Worm (Caenorhabditis elegans): ENCODE measurements around the gene srh-131.

Gene srh-131

DNA sequence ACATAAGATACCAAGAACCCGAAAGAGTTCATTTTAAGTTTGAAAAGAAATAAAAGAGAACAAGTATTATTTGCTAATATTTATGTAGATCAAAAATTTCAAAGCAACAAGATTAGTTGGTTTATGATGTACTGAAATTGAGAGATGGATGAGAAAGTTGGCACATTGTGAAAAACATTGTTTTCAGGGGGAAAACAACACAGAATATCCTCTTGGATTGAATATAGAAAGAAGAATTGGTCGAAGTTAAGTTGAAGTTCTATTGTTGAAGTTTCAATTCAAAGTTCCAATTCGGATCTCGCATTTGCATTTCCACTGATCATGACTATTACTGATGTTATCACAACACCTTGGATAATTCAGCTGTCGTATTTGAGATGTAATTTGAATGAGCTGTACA lies 4.7 kb upstream of the srh-131 start:
- no peak for TF ChIP-seq him-1 (tag; optimal IDR thresholded peaks at IDR 0.05)
- TF ChIP-seq W03F9.2 (tag; optimal IDR thresholded peaks at IDR 0.05): no peak
- TF ChIP-seq dao-5 (tag; optimal IDR thresholded peaks at IDR 0.05): no peak

DNA sequence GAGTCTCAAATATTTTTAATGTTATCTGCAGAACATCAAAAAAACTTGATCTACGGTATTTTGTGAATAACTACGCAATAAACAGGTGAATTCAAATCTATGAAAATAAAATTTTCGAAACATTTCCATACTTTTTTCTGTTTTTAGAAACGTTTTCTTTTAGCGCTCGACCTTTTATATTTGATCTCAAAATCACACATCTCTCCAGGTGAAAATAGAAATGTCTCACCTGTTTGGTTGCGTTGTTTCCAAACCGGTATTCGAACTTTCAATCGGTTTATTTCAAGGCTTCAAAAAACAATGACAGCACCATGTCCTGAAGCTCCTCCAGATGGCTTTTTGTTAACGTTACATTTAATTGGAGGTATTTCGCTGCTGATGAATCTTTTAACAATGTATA lies 4.1 kb upstream of the srh-131 start, which contains the start of gene sri-9:
sri-9 (plus strand) TSS at position 301 of the 400 bp plus-strand sequence.
- no peak for TF ChIP-seq W03F9.2 (tag; optimal IDR thresholded peaks at IDR 0.05)
- no peak for TF ChIP-seq him-1 (tag; optimal IDR thresholded peaks at IDR 0.05)
- TF ChIP-seq dao-5 (tag; optimal IDR thresholded peaks at IDR 0.05): no peak

DNA sequence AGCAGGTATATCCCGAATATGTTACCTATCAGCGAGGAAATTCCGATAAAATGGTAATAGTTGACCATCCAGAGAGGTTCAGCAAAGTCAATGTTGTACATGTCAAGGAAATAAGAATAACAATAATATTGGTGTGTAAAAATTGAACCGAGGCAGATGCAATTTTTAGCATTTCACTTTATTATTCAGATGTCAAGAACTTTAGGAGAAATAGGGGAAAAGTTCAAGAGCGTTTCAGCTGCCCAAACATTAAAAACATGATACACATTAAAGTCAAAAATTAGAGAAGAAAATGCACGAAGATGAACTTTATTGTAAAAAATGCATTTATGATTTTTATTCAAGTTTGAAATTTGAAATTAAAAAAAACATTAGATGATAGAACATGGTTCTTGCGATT lies 3.0 kb downstream of the srh-131 start, which contains the start of gene sri-69:
sri-69 (minus strand) TSS at position 101 of the 400 bp plus-strand sequence.
- TF ChIP-seq W03F9.2 (tag; optimal IDR thresholded peaks at IDR 0.05) (no peak), dao-5 (tag; optimal IDR thresholded peaks at IDR 0.05) (no peak), him-1 (tag; optimal IDR thresholded peaks at IDR 0.05) (no peak)

DNA sequence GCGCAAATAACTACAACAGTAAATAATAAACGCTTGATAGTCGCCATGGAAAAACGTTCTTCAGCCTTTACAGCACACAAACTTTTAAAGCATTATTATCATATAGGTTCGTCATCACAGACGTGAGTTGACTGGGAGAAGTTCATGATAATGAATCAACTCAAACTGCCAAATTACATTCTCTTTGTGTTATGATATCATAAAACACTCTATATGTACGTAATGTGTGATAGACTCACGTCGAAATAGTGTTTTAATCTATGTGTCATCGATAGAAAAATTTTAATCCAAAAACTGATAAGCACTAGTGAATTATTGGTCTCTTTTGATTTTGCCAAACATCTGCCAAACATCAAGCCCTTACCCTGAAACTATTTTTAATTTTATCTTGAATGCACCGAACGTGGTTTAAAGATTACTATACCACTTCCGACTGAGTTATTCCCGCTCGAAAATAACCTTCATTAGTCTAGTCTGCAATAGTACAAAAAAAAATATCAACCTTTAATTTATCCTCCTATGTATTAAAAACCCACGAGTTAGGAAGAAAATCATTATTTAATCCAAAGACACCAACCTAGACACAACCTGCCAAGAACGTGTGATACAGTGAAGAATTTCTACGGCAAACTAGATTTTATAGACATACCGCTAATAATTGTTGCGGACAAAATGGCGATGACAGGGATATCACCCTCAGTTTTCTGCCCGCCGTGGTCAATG lies 4.2 kb downstream of the srh-131 start, which contains the start of the genes clc-12 and clec-240:
clc-12 (minus strand) TSS at position 47 of the 723 bp plus-strand sequence.
clec-240 (plus strand) TSS at position 673 of the 723 bp plus-strand sequence.
- TF ChIP-seq W03F9.2 (tag; optimal IDR thresholded peaks at IDR 0.05) (no peak), him-1 (tag; optimal IDR thresholded peaks at IDR 0.05) (no peak), dao-5 (tag; optimal IDR thresholded peaks at IDR 0.05) (no peak)

DNA sequence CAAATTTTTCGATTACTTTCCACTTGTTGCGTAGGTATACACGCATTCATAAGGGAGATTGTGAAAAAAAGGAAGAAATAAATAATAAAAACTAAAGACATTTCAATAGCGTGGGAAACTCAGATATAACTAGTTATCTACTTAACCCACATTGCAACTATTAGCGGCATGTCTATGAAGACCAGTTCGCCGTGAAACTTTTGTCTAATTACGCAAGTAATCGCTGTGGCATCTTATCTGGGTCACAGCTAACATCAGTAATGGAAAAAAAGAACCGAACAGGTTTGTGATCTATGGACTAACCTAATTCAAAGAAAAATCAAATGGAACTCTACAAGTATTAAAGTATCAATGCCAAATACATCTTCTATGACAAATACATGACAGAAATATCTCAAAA lies 7.9 kb downstream of the srh-131 start, which contains the start of gene clec-241:
clec-241 (minus strand) TSS at position 101 of the 400 bp plus-strand sequence.
- TF ChIP-seq him-1 (tag; optimal IDR thresholded peaks at IDR 0.05): no peak
- no peak for TF ChIP-seq W03F9.2 (tag; optimal IDR thresholded peaks at IDR 0.05)
- no peak for TF ChIP-seq dao-5 (tag; optimal IDR thresholded peaks at IDR 0.05)

DNA sequence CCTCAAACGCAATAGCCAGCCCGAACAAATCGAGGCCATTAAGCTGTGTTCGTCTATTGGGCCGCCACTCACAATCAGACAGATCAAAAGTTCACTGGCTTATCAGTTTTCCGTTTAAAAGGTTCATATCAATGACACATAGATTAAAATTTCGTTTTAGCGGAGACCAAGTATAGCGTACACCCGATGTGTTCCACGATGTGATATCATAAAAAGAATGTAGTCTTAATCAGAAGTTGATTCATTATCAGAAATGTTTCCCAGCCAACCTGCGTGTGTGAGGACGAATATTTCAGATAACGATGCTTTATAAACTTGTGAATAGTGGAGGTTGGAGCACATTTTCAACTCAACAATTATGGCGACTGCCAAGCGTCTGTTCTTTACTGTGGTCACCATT lies 8.8 kb downstream of the srh-131 start, which contains the start of gene clc-13:
clc-13 (plus strand) TSS at position 359 of the 400 bp plus-strand sequence.
- no peak for TF ChIP-seq W03F9.2 (tag; optimal IDR thresholded peaks at IDR 0.05)
- TF ChIP-seq him-1 (tag; optimal IDR thresholded peaks at IDR 0.05): no peak
- no peak for TF ChIP-seq dao-5 (tag; optimal IDR thresholded peaks at IDR 0.05)

DNA sequence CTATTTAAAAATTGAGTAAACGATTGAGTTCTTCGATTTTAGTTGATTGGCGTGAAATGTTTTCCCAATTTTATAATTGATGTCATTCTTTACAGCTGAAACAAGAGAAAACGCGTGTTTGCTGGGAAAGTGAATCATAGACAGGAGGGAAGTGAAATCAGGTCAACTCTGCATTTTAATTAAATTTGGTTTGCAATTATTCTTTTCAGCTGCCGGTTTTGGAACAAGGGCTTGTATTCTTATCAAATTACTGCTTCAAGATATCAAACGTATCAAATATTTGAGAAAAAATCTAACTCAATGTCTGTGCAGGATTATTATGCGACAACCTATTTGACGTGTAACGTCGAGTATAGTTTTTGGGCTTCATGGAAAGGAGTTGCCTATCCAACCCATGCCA lies 11.5 kb downstream of the srh-131 start, which contains the start of gene srh-97:
srh-97 (plus strand) TSS at position 301 of the 400 bp plus-strand sequence.
- TF ChIP-seq W03F9.2 (tag; optimal IDR thresholded peaks at IDR 0.05): no peak
- TF ChIP-seq him-1 (tag; optimal IDR thresholded peaks at IDR 0.05): no peak
- no peak for TF ChIP-seq dao-5 (tag; optimal IDR thresholded peaks at IDR 0.05)

DNA sequence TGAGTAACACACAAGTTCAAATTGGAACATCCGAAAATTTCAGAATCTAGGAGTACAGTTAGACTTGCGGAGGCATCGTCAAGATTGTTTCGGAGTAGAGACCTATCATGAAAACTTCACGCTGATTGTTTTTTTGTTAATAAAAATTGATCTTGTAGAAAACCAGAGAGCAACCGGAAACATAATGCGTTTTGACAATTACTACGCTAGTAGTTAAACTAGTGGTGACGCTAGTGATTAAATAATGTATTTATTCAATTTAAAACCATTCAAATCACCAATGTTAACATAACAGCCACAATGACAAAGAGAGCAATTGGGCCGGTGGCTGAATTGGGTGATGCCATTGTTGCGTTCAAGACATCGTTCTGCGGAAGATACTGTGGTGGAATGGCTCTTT lies 14.4 kb downstream of the srh-131 start, which contains the start of gene F49H6.17:
F49H6.17 (plus strand) TSS at position 301 of the 400 bp plus-strand sequence.
- TF ChIP-seq him-1 (tag; optimal IDR thresholded peaks at IDR 0.05) (no peak), W03F9.2 (tag; optimal IDR thresholded peaks at IDR 0.05) (no peak), dao-5 (tag; optimal IDR thresholded peaks at IDR 0.05) (no peak)

DNA sequence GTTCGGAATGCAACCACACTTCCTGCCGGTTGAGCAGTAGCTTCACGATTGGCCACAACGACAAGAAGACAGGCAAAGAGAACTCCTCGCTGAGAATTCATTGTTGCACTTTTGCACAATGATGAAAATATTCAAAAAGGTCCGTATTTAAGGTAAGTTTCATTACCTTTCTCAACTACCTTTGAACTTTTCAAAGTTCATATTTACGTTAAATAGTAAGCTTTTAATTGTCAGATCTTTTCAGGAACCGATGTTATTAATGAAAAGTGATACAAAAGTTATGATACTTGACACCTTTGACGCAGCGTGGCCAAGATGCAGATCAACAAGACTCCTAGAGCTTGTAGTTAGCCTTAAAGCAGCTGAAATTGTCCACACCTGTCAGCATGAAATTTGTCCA lies 16.1 kb downstream of the srh-131 start, which contains the start of gene F49H6.12:
F49H6.12 (minus strand) TSS at position 101 of the 400 bp plus-strand sequence.
- no peak for TF ChIP-seq W03F9.2 (tag; optimal IDR thresholded peaks at IDR 0.05)
- no peak for TF ChIP-seq him-1 (tag; optimal IDR thresholded peaks at IDR 0.05)
- no peak for TF ChIP-seq dao-5 (tag; optimal IDR thresholded peaks at IDR 0.05)

DNA sequence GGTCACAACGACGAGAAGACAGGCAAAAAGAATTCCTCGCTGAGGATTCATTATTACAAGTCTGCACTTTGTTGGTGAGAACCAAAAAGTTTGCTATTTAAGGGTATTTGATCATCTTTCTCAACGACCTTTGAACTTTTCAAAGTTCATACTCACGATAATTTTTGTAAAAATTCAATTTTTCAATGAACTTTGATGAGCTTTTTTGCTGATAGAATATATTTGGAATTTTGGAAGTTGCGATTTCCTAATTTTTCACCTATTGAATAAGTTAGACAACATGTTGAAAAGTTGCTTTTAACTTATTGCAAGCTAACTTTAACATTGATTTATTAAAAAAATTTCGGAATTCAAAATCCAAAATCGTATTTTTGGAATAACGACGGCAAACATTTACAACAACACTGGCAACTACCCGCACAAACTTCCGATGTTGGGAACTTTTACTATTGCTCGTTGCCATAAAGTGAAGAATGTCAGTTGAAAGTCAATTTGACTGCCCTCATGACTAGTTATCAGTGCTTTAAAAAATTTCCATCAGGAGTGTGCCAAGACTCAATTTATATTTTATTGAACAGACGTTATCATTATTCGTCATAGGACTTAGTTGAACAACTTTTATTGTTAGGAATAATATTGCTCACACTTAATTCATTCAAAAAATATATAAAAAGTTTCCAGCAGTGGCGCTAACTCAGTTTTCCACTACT lies 17.5 kb downstream of the srh-131 start, which contains the start of the genes F49H6.8 and F49H6.5:
F49H6.8 (minus strand) TSS at position 51 of the 710 bp plus-strand sequence.
F49H6.5 (plus strand) TSS at position 629 of the 710 bp plus-strand sequence.
- TF ChIP-seq W03F9.2 (tag; optimal IDR thresholded peaks at IDR 0.05): no peak
- TF ChIP-seq him-1 (tag; optimal IDR thresholded peaks at IDR 0.05): no peak
- no peak for TF ChIP-seq dao-5 (tag; optimal IDR thresholded peaks at IDR 0.05)

DNA sequence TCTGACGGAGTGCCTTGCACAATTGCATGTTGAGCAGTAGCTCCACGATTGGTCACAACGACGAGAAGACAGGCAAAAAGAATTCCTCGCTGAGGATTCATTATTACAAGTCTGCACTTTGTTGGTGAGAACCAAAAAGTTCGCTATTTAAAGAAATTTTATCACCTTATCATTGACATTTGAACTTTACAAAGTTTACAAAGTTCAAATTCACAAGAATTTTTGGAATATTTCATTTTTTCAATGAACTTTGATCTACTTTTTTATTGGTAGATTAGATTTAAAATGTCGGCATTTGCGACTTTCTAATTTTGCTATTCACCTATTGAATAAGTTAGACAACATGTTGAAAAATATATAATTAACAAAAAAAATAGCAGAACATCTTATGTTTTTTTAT lies 21.0 kb downstream of the srh-131 start, which contains the start of gene F49H6.15:
F49H6.15 (minus strand) TSS at position 101 of the 400 bp plus-strand sequence.
- TF ChIP-seq dao-5 (tag; optimal IDR thresholded peaks at IDR 0.05) (no peak), W03F9.2 (tag; optimal IDR thresholded peaks at IDR 0.05) (no peak), him-1 (tag; optimal IDR thresholded peaks at IDR 0.05) (no peak)

DNA sequence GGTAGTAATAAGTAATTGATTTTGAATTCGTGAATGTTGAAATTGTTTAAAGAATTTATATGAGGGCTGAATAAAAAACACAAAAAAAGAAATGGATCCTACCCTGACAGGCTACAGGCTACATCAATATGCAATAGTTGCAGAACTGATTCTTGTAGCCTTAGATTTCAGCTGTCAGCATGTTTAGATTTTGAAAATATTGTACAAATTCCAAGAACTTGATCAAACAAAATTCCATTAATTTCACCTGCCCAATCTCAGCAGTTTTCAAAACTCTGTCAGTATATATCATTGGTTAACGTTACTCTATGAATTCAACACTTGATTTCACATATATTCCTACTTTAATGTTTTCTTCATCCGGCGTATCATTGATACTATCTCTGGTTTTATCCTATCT lies 25.1 kb downstream of the srh-131 start:
- no peak for TF ChIP-seq W03F9.2 (tag; optimal IDR thresholded peaks at IDR 0.05)
- no peak for TF ChIP-seq dao-5 (tag; optimal IDR thresholded peaks at IDR 0.05)
- TF ChIP-seq him-1 (tag; optimal IDR thresholded peaks at IDR 0.05): no peak

DNA sequence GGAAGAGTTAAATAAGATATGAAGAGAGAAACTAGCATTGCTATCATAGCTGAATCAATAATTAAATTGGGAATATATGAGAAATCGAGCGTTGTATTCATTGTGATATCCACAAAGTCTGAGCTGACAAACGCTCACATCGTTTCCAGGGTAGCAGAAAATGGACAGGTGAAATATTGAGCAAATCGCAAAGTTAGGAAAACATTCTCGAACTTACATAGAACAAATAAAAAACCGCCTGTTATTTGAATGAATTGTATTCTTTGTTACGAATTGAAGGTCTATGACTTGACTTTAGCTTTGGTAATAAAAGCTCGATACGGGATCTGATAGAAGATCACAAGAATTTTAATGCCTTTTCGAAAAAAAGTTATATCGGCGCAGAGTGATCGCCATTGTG lies 30.6 kb downstream of the srh-131 start, which contains the start of gene srz-94:
srz-94 (minus strand) TSS at position 101 of the 400 bp plus-strand sequence.
- no peak for TF ChIP-seq W03F9.2 (tag; optimal IDR thresholded peaks at IDR 0.05)

Measured in whole organism, L4/young adult.